Worm (Caenorhabditis elegans) whole organism, L2 larva: ENCODE data around the gene C02G6.3.

Source experiments
- ceh-82 ChIP-seq: fragments of 150-350 bp; optimal IDR thresholded peaks from 2 replicates; lab custom pipeline; 2014; ENCODE audit warnings: missing biosample characterization, missing genetic modification characterization
- fos-1 ChIP-seq: fragments of 150-350 bp; optimal IDR thresholded peaks from 2 replicates; lab custom pipeline; 2014; ENCODE audit warnings: missing biosample characterization, missing genetic modification characterization
- lin-39 ChIP-seq: fragments of 150-350 bp; optimal IDR thresholded peaks from 2 replicates; lab custom pipeline; 2014; ENCODE audit warnings: missing biosample characterization, missing genetic modification reagents, missing genetic modification characterization
- nhr-25 ChIP-seq: fragments of 150-350 bp; sonication (generic microtip); optimal IDR thresholded peaks from 3 replicates; lab custom pipeline; 2014; ENCODE audit warnings: missing biosample characterization, missing genetic modification characterization
- unc-39 ChIP-seq: fragments of 150-350 bp; optimal IDR thresholded peaks from 2 replicates; lab custom pipeline; 2014; ENCODE audit warnings: missing biosample characterization, missing genetic modification characterization
- unc-62 ChIP-seq: fragments of 150-350 bp; optimal IDR thresholded peaks from 2 replicates; lab custom pipeline; 2014; ENCODE audit warnings: missing biosample characterization, missing genetic modification reagents, missing genetic modification characterization
- ztf-1 ChIP-seq: fragments of 200-800 bp; sonication (Bioruptor generic); conservative IDR thresholded peaks from 2 replicates; pipeline ENCODE4 v1.3.6; 2022; ENCODE audit warnings: missing genetic modification characterization, missing compliant biosample characterization
- ztf-11 ChIP-seq: sonication (generic microtip); optimal IDR thresholded peaks from 2 replicates; lab custom pipeline; 2017; ENCODE audit warnings: missing biosample characterization, missing genetic modification characterization

DNA sequence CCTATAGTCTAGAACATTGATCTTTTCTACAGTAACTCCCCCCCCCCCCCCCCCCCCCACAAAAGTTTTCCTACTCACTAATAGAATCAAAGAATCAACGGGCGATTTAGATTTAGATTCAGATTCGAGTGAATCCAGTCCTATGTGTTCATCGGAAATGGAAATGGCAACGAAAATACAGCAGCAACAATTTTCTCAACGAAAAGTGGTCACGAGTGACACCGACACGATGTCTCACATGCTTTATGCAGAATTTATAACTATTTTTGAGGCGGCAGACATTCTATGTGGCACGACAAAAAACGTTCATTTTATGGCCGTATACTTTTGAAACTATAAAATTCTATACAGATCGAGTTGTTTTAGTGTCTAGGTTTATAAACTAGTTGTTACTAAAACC is 35.0 kb upstream of the C02G6.3 start:
- TF ChIP-seq nhr-25 (tag; lab: Kevin White, UChicago), result peak; percentile 24
- TF ChIP-seq ceh-82 (tag; lab: Kevin White, UChicago), result no peak
- TF ChIP-seq unc-39 (tag; lab: Kevin White, UChicago), result no peak
- no peak for TF ChIP-seq unc-62 (GFP tag; lab: Kevin White, UChicago)
- no peak for TF ChIP-seq ztf-11
- TF ChIP-seq ztf-1 (GFP tag; lab: Robert Waterston, UW), result no peak
- TF ChIP-seq lin-39 (tag; lab: Kevin White, UChicago), result no peak
- no peak for TF ChIP-seq fos-1 (tag; lab: Kevin White, UChicago)
